Fruit fly (Drosophila melanogaster): ENCODE data around the gene Icmt.

The Icmt gene

dm6 chr3L:13049671-13050070 lies 31.6 kb downstream of the Icmt start (continued):
- no peak for TF ChIP-seq ash1 (GFP tag; optimal IDR thresholded peaks at IDR 0.05)
- TF ChIP-seq Hr78 (GFP tag; optimal IDR thresholded peaks at IDR 0.05), result no peak
- TF ChIP-seq CG42726 (GFP tag; IDR thresholded peaks at IDR 0.05; ENCODE audit: partially characterized antibody), result no peak
- no peak for TF ChIP-seq sr (GFP tag; IDR thresholded peaks at IDR 0.05)
- no peak for TF ChIP-seq CG17361 (GFP tag; IDR thresholded peaks at IDR 0.05)
- TF ChIP-seq CG2875 (GFP tag; optimal IDR thresholded peaks at IDR 0.05), result no peak
- no peak for TF ChIP-seq CG10366 (GFP tag; IDR thresholded peaks at IDR 0.05)
- no peak for TF ChIP-seq CG1602 (GFP tag; optimal IDR thresholded peaks at IDR 0.05)
- TF ChIP-seq pzg (GFP tag; optimal IDR thresholded peaks at IDR 0.05), result no peak
- TF ChIP-seq sens-2 (GFP tag; IDR thresholded peaks at IDR 0.05), result no peak
- no peak for TF ChIP-seq emc (GFP tag; optimal IDR thresholded peaks at IDR 0.05)
- no peak for TF ChIP-seq Atf-2 (GFP tag; optimal IDR thresholded peaks at IDR 0.05)
- TF ChIP-seq CG11560 (tag; IDR thresholded peaks at IDR 0.05), result no peak
- TF ChIP-seq CG18262 (tag; optimal IDR thresholded peaks at IDR 0.05), result peak; percentile 49
- TF ChIP-seq Scr (GFP tag; IDR thresholded peaks at IDR 0.05; ENCODE audit: partially characterized antibody), result no peak
- no peak for TF ChIP-seq CG1792 (GFP tag; optimal IDR thresholded peaks at IDR 0.05)
- TF ChIP-seq rib (GFP tag; IDR thresholded peaks at IDR 0.05), result no peak
- TF ChIP-seq Rx (GFP tag; IDR thresholded peaks at IDR 0.05), result no peak
- TF ChIP-seq CG5245 (GFP tag; optimal IDR thresholded peaks at IDR 0.05), result no peak
- no peak for TF ChIP-seq tna (GFP tag; IDR thresholded peaks at IDR 0.05; ENCODE audit: partially characterized antibody)
- TF ChIP-seq CG11093 (GFP tag; IDR thresholded peaks at IDR 0.05), result no peak
- no peak for TF ChIP-seq CG2116 (GFP tag; optimal IDR thresholded peaks at IDR 0.05)
- TF ChIP-seq cwo (GFP tag; optimal IDR thresholded peaks at IDR 0.05), result no peak
- no peak for TF ChIP-seq p53 (GFP tag; optimal IDR thresholded peaks at IDR 0.05)
- TF ChIP-seq lov (optimal IDR thresholded peaks at IDR 0.05), result no peak
- TF ChIP-seq lov (GFP tag; IDR thresholded peaks at IDR 0.05), result no peak
- TF ChIP-seq CG2712 (tag; optimal IDR thresholded peaks at IDR 0.05), result peak; percentile 55
- TF ChIP-seq CG6854 (GFP tag; optimal IDR thresholded peaks at IDR 0.05), result no peak
- TF ChIP-seq CG34422 (GFP tag; IDR thresholded peaks at IDR 0.05), result 0 out of 3 replicates have a peak, but pooled peaks have one; percentile 13
- no peak for TF ChIP-seq CG18476 (GFP tag; optimal IDR thresholded peaks at IDR 0.05)
- TF ChIP-seq CG7357 (GFP tag; IDR thresholded peaks at IDR 0.05), result no peak
- no peak for TF ChIP-seq CG9437 (GFP tag; optimal IDR thresholded peaks at IDR 0.05)
- no peak for TF ChIP-seq ewg (GFP tag; optimal IDR thresholded peaks at IDR 0.05)
- no peak for TF ChIP-seq ro (GFP tag; IDR thresholded peaks at IDR 0.05)
- TF ChIP-seq tll (GFP tag; optimal IDR thresholded peaks at IDR 0.05), result peak in 1 of 2 experiments; percentile 65
- no peak for TF ChIP-seq CG10209 (GFP tag; optimal IDR thresholded peaks at IDR 0.05)
- no peak for TF ChIP-seq CG3407 (GFP tag; optimal IDR thresholded peaks at IDR 0.05)
- TF ChIP-seq z (GFP tag; IDR thresholded peaks at IDR 0.05), result no peak
- no peak for TF ChIP-seq Dip2 (GFP tag; IDR thresholded peaks at IDR 0.05)
- TF ChIP-seq Drgx (GFP tag; IDR thresholded peaks at IDR 0.05), result no peak
- TF ChIP-seq Rfx (GFP tag; IDR thresholded peaks at IDR 0.05), result no peak
- TF ChIP-seq ind (GFP tag; optimal IDR thresholded peaks at IDR 0.05), result no peak
- TF ChIP-seq fu2 (GFP tag; optimal IDR thresholded peaks at IDR 0.05), result no peak
- no peak for TF ChIP-seq prd (optimal IDR thresholded peaks at IDR 0.05)
- TF ChIP-seq prd (GFP tag; IDR thresholded peaks at IDR 0.05), result peak; percentile 4; the same call in 1 of the 3 replicates
- TF ChIP-seq CHES-1-like (GFP tag; optimal IDR thresholded peaks at IDR 0.05), result no peak
- TF ChIP-seq CG10979 (tag; optimal IDR thresholded peaks at IDR 0.05), result peak; percentile 52
- peak; percentile 36 for TF ChIP-seq gem (tag; optimal IDR thresholded peaks at IDR 0.05)
- TF ChIP-seq sqz (GFP tag; optimal IDR thresholded peaks at IDR 0.05), result no peak
- TF ChIP-seq hth (optimal IDR thresholded peaks at IDR 0.05), result no peak
- no peak for TF ChIP-seq Gsc (GFP tag; IDR thresholded peaks at IDR 0.05)
- no peak for TF ChIP-seq ATbp (GFP tag; optimal IDR thresholded peaks at IDR 0.05)
- TF ChIP-seq org-1 (GFP tag; optimal IDR thresholded peaks at IDR 0.05), result no peak

Measured in whole organism, embryonic.